Fruit fly (Drosophila melanogaster) whole organism, wandering third instar larva: ENCODE data around the gene HisCl1.

Experiments
- Abd-B ChIP-seq: fragments of >200 bp; optimal IDR thresholded peaks from 2 replicates; lab custom pipeline; 2017; ENCODE audit warnings: missing biosample characterization, missing genetic modification characterization
- CG32264 ChIP-seq: fragments of 200-800 bp; sonication (Bioruptor generic); optimal IDR thresholded peaks from 2 replicates; lab custom pipeline; 2016; ENCODE audit warnings: missing biosample characterization, missing genetic modification characterization
- CG9705 ChIP-seq: fragments of 200-800 bp; sonication (Bioruptor generic); optimal IDR thresholded peaks from 2 replicates; lab custom pipeline; 2018; ENCODE audit warnings: missing biosample characterization, mild to moderate bottlenecking, missing genetic modification characterization
- CrebA ChIP-seq: fragments of 200-800 bp; sonication (Bioruptor generic); optimal IDR thresholded peaks from 2 replicates; lab custom pipeline; 2016; ENCODE audit warnings: missing biosample characterization, mild to moderate bottlenecking, missing genetic modification characterization, borderline replicate concordance
- Dfd ChIP-seq: fragments of >200 bp; optimal IDR thresholded peaks from 2 replicates; lab custom pipeline; 2017; ENCODE audit warnings: missing biosample characterization, missing genetic modification characterization
- Dif ChIP-seq: fragments of 200-275, 200-300 bp; sonication (Bioruptor generic); optimal IDR thresholded peaks from 2 replicates; lab custom pipeline; 2018; ENCODE audit warnings: missing biosample characterization, missing genetic modification characterization; ENCODE audit not compliant: partially characterized antibody
- GATAd ChIP-seq: sonication (Bioruptor generic); optimal IDR thresholded peaks from 2 replicates; lab custom pipeline; 2016; ENCODE audit warnings: missing biosample characterization, missing genetic modification characterization
- HLH106 ChIP-seq: fragments of 200-800 bp; optimal IDR thresholded peaks from 3 replicates; lab custom pipeline; 2019; ENCODE audit warnings: missing biosample characterization, mild to moderate bottlenecking, missing genetic modification characterization, moderate library complexity
- Hnf4 ChIP-seq: fragments of 200-800 bp; sonication (Bioruptor generic); optimal IDR thresholded peaks from 2 replicates; lab custom pipeline; 2016; ENCODE audit warnings: missing biosample characterization, mild to moderate bottlenecking, missing genetic modification characterization
- Hr78 ChIP-seq: fragments of >200 bp; optimal IDR thresholded peaks from 2 replicates; lab custom pipeline; 2017; ENCODE audit warnings: missing biosample characterization, missing genetic modification characterization
- Hr83 ChIP-seq: fragments of 200-300 bp; sonication (Bioruptor generic); optimal IDR thresholded peaks from 2 replicates; lab custom pipeline; 2016; ENCODE audit warnings: missing biosample characterization, mild to moderate bottlenecking, missing genetic modification characterization, moderate library complexity; ENCODE audit not compliant: poor library complexity, severe bottlenecking
- Jra ChIP-seq: sonication (Bioruptor generic); optimal IDR thresholded peaks from 2 replicates; lab custom pipeline; 2016; ENCODE audit warnings: missing biosample characterization, missing genetic modification characterization
- Mio ChIP-seq: sonication (Bioruptor generic); optimal IDR thresholded peaks from 2 replicates; lab custom pipeline; 2016; ENCODE audit warnings: missing biosample characterization, missing genetic modification characterization
- Myc ChIP-seq: fragments of >200 bp; optimal IDR thresholded peaks from 2 replicates; lab custom pipeline; 2017
- N ChIP-seq: fragments of >200 bp; optimal IDR thresholded peaks from 2 replicates; lab custom pipeline; 2018; ENCODE audit warnings: missing biosample characterization, missing external identifiers, missing genetic modification characterization
- OdsH ChIP-seq: fragments of 200-800 bp; sonication (Bioruptor generic); optimal IDR thresholded peaks from 2 replicates; lab custom pipeline; 2016; ENCODE audit warnings: missing biosample characterization, mild to moderate bottlenecking, missing genetic modification characterization
- Rel ChIP-seq, 2 experiments: fragments of 200-800 bp; sonication (Bioruptor generic) in 1 of 2; optimal IDR thresholded peaks; 2 replicates in 1 of 2; 3 replicates in 1 of 2; lab custom pipeline; 2016 to 2019; ENCODE audit warnings: mild to moderate bottlenecking in 2 of 2, missing biosample characterization in 2 of 2, missing genetic modification characterization in 2 of 2, moderate library complexity in 1 of 2
- Sp1 ChIP-seq: fragments of 200-800 bp; sonication (Bioruptor generic); optimal IDR thresholded peaks from 3 replicates; lab custom pipeline; 2019; ENCODE audit warnings: missing biosample characterization, mild to moderate bottlenecking, missing genetic modification characterization, moderate library complexity
- Vsx2 ChIP-seq: fragments of 200-300, 225-300 bp; sonication (Bioruptor generic); optimal IDR thresholded peaks from 2 replicates; lab custom pipeline; 2018; ENCODE audit warnings: missing biosample characterization, missing genetic modification characterization; ENCODE audit not compliant: partially characterized antibody
- br ChIP-seq: fragments of 200-800 bp; sonication (Bioruptor generic); optimal IDR thresholded peaks from 2 replicates; lab custom pipeline; 2016; ENCODE audit warnings: missing biosample characterization, missing genetic modification characterization
- brk ChIP-seq: fragments of 200-800 bp; sonication (Bioruptor generic); optimal IDR thresholded peaks from 2 replicates; lab custom pipeline; 2016; ENCODE audit warnings: missing biosample characterization, mild to moderate bottlenecking, missing genetic modification characterization
- dl ChIP-seq, 2 experiments: fragments of 175-275, 200-275 bp in 1 of 2; fragments of 200-275 bp in 1 of 2; sonication (Bioruptor generic); optimal IDR thresholded peaks; lab custom pipeline; 2018; ENCODE audit warnings: mild to moderate bottlenecking in 2 of 2, missing biosample characterization in 2 of 2, missing genetic modification characterization in 2 of 2, moderate library complexity in 2 of 2; ENCODE audit not compliant: partially characterized antibody in 2 of 2, insufficient read depth in 1 of 2
- dmrt93B ChIP-seq: fragments of 200-800 bp; sonication (Bioruptor generic); optimal IDR thresholded peaks from 2 replicates; lab custom pipeline; 2018; ENCODE audit warnings: missing biosample characterization, mild to moderate bottlenecking, missing genetic modification characterization
- dsf ChIP-seq: sonication (Bioruptor generic); optimal IDR thresholded peaks from 2 replicates; lab custom pipeline; 2016; ENCODE audit warnings: missing biosample characterization, missing genetic modification characterization, borderline replicate concordance
- ey ChIP-seq: fragments of 200-800 bp; sonication (Bioruptor generic); optimal IDR thresholded peaks from 2 replicates; lab custom pipeline; 2016; ENCODE audit warnings: missing biosample characterization, missing genetic modification characterization
- foxo ChIP-seq, 2 experiments: fragments of 200-800 bp; sonication (Bioruptor generic); optimal IDR thresholded peaks; 2 replicates in 1 of 2; 3 replicates in 1 of 2; lab custom pipeline; 2016 to 2017; ENCODE audit warnings: missing biosample characterization in 2 of 2, missing genetic modification characterization in 2 of 2
- fru ChIP-seq: fragments of 200-800 bp; sonication (Bioruptor generic); optimal IDR thresholded peaks from 3 replicates; lab custom pipeline; 2016; ENCODE audit warnings: missing biosample characterization, mild to moderate bottlenecking, missing genetic modification characterization
- h ChIP-seq: fragments of 200-800 bp; sonication (Bioruptor generic); optimal IDR thresholded peaks from 3 replicates; lab custom pipeline; 2016; ENCODE audit warnings: missing biosample characterization, mild to moderate bottlenecking, missing genetic modification characterization
- jim ChIP-seq: fragments of 175-275, 200-325 bp; sonication (Bioruptor generic); optimal IDR thresholded peaks from 2 replicates; lab custom pipeline; 2016; ENCODE audit warnings: missing biosample characterization, mild to moderate bottlenecking, missing genetic modification characterization
- lola ChIP-seq: fragments of >200 bp; optimal IDR thresholded peaks from 2 replicates; lab custom pipeline; 2017; ENCODE audit warnings: missing biosample characterization, missing genetic modification characterization
- pan ChIP-seq: fragments of >200 bp; optimal IDR thresholded peaks from 2 replicates; lab custom pipeline; 2017
- psq ChIP-seq: fragments of 200-800 bp; sonication (Bioruptor generic); optimal IDR thresholded peaks from 3 replicates; lab custom pipeline; 2017; ENCODE audit warnings: missing biosample characterization, mild to moderate bottlenecking, missing genetic modification characterization, moderate library complexity
- rgr ChIP-seq: fragments of 200-800 bp; sonication (Bioruptor generic); optimal IDR thresholded peaks from 3 replicates; lab custom pipeline; 2016; ENCODE audit warnings: missing biosample characterization, mild to moderate bottlenecking, missing genetic modification characterization
- sage ChIP-seq: fragments of 200-800 bp; sonication (Bioruptor generic); optimal IDR thresholded peaks from 2 replicates; lab custom pipeline; 2016; ENCODE audit warnings: missing biosample characterization, mild to moderate bottlenecking, missing genetic modification characterization
- sv ChIP-seq: fragments of 200-800 bp; sonication (Bioruptor generic); optimal IDR thresholded peaks from 3 replicates; lab custom pipeline; 2016; ENCODE audit warnings: missing biosample characterization, missing genetic modification characterization
- tai ChIP-seq: sonication (Bioruptor generic); optimal IDR thresholded peaks from 2 replicates; lab custom pipeline; 2016; ENCODE audit warnings: missing biosample characterization, missing genetic modification characterization
- usp ChIP-seq: fragments of >200 bp; optimal IDR thresholded peaks from 2 replicates; lab custom pipeline; 2017; ENCODE audit warnings: missing biosample characterization, missing genetic modification characterization
- woc ChIP-seq: sonication (Bioruptor generic); optimal IDR thresholded peaks from 2 replicates; lab custom pipeline; 2016; ENCODE audit warnings: missing biosample characterization, mild to moderate bottlenecking, missing genetic modification characterization

HisCl1 gene

dm6 chr3R:11759185-11759731 is 27.7 kb upstream of the HisCl1 start:
- TF ChIP-seq Abd-B (GFP tag; lab: Kevin White, UChicago), result no peak
- no peak for TF ChIP-seq h (GFP tag; lab: Kevin White, UChicago)
- peak; percentile 7 for TF ChIP-seq Dif (GFP tag; lab: Kevin White, UChicago)
- TF ChIP-seq brk (GFP tag; lab: Kevin White, UChicago), result peak; percentile 31
- no peak for TF ChIP-seq fru (GFP tag; lab: Kevin White, UChicago)

- TF ChIP-seq dmrt93B (GFP tag; lab: Kevin White, UChicago) (no peak), Mio (GFP tag; lab: Kevin White, UChicago) (no peak), dl (GFP tag; optimal IDR thresholded peaks at IDR 0.05; lab: Kevin White, UChicago; ENCODE audit: insufficient read depth in 1 of 2, partially characterized antibody in 2 of 2) (peak; percentile 55 to 81), pan (lab: Kevin White, UChicago) (no peak), Myc (lab: Kevin White, UChicago) (no peak), Hnf4 (no peak), h (GFP tag; lab: Kevin White, UChicago) (no peak), Dif (GFP tag; lab: Kevin White, UChicago) (peak; percentile 88), psq (no peak), jim (no peak), br (GFP tag; lab: Kevin White, UChicago) (no peak), GATAd (GFP tag; lab: Kevin White, UChicago) (no peak), Hr78 (GFP tag; lab: Kevin White, UChicago) (no peak)
These were observed 27.0 kb upstream of the HisCl1 start for dm6 chr3R:11759971-11760370.

- TF ChIP-seq OdsH (GFP tag; lab: Kevin White, UChicago) (peak; percentile 100), lola (GFP tag; lab: Kevin White, UChicago) (no peak), Abd-B (GFP tag; lab: Kevin White, UChicago) (no peak), N (no peak), h (GFP tag; lab: Kevin White, UChicago) (peak; percentile 100), CrebA (GFP tag; lab: Kevin White, UChicago) (peak; percentile 98), brk (GFP tag; lab: Kevin White, UChicago) (peak; percentile 99), psq (peak; percentile 100), tai (GFP tag; lab: Kevin White, UChicago) (peak; percentile 99), Myc (lab: Kevin White, UChicago) (no peak), sv (peak; percentile 100), dmrt93B (GFP tag; lab: Kevin White, UChicago) (peak; percentile 99), br (GFP tag; lab: Kevin White, UChicago) (peak; percentile 100), Dif (GFP tag; lab: Kevin White, UChicago) (peak; percentile 30), CG9705 (GFP tag; lab: Kevin White, UChicago) (peak; percentile 100), woc (GFP tag; lab: Kevin White, UChicago) (peak; percentile 100), Dfd (peak; percentile 97), Mio (GFP tag; lab: Kevin White, UChicago) (peak; percentile 97), Jra (peak; percentile 99), CG32264 (GFP tag; lab: Kevin White, UChicago) (peak; percentile 100), pan (lab: Kevin White, UChicago) (no peak), fru (GFP tag; lab: Kevin White, UChicago) (peak; percentile 100), GATAd (GFP tag; lab: Kevin White, UChicago) (peak; percentile 99), sage (GFP tag; lab: Kevin White, UChicago) (peak; percentile 99), rgr (GFP tag; lab: Kevin White, UChicago) (peak; percentile 100), jim (peak; percentile 79), foxo (GFP tag; optimal IDR thresholded peaks at IDR 0.05; lab: Kevin White, UChicago) (peak; percentile 99 to 100), Hnf4 (peak; percentile 100), dsf (peak; percentile 99), HLH106 (tag; lab: Kevin White, UChicago) (peak; percentile 100), Sp1 (peak; percentile 100), ey (GFP tag; lab: Kevin White, UChicago) (peak; percentile 100), Hr78 (GFP tag; lab: Kevin White, UChicago) (peak; percentile 20), Vsx2 (GFP tag; lab: Kevin White, UChicago) (peak; percentile 28), Hr83 (GFP tag; lab: Kevin White, UChicago) (peak; percentile 99), Rel (GFP tag; optimal IDR thresholded peaks at IDR 0.05; lab: Kevin White, UChicago) (peak; percentile 99), Rel (tag; optimal IDR thresholded peaks at IDR 0.05; lab: Kevin White, UChicago) (peak; percentile 96), dl (GFP tag; optimal IDR thresholded peaks at IDR 0.05; lab: Kevin White, UChicago; ENCODE audit: insufficient read depth in 1 of 2, partially characterized antibody in 2 of 2) (peak; percentile 53 to 82), usp (GFP tag; lab: Kevin White, UChicago) (no peak)
These were observed 26.1 kb upstream of the HisCl1 start for dm6 chr3R:11760669-11761387.
